Worm (Caenorhabditis elegans): ENCODE data around the gene abce-1.

DNA sequence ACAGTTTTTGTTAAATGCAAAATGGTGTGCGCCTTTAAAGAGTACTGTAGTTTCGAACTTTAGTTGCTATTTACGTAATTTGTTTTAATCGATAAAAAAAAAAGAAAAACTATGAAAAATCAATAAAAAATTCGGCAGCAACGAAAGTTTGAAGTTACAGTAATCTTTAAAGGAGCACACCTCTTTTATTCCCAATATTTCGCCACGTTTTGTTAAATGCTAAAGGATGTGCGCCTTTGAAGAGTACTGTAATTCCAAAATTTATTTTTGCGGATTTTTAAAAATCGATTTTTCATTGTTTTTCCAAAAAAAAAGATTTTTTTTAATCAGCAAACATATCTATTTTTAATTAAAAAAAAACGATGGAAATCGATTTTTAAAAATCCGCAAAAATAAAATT, 20.1 kb downstream of the abce-1 start:
- no peak for TF ChIP-seq ceh-43 (GFP tag; optimal IDR thresholded peaks at IDR 0.05)
- no peak for TF ChIP-seq elt-1 (tag; optimal IDR thresholded peaks at IDR 0.05; ENCODE audit: borderline replicate concordance, insufficient read depth)
- TF ChIP-seq elt-3 (tag; optimal IDR thresholded peaks at IDR 0.05): no peak
- no peak for TF ChIP-seq nhr-237 (tag; optimal IDR thresholded peaks at IDR 0.05)
- TF ChIP-seq unc-62 (GFP tag; optimal IDR thresholded peaks at IDR 0.05): no peak
- TF ChIP-seq nhr-76 (tag; optimal IDR thresholded peaks at IDR 0.05): no peak
